Fruit fly (Drosophila melanogaster) whole organism, embryonic: ENCODE measurements around the gene ovm.

Experiments
- Ada2b ChIP-seq: fragments of 200-800 bp; sonication (Bioruptor generic); IDR thresholded peaks from 2 replicates; pipeline ENCODE4 v1.3.6; 2022; ENCODE audit warnings: missing biosample characterization, missing genetic modification characterization
- Atf3 ChIP-seq: fragments of 200-800 bp; sonication (Bioruptor generic); optimal IDR thresholded peaks from 3 replicates; lab custom pipeline; 2016; ENCODE audit warnings: missing biosample characterization, missing genetic modification characterization
- B-H1 ChIP-seq: fragments of 200-800 bp; sonication (Bioruptor generic); IDR thresholded peaks from 3 replicates; pipeline ENCODE4 v1.3.6; 2022; ENCODE audit warnings: missing biosample characterization, missing genetic modification characterization
- Bteb2 ChIP-seq: fragments of 200-800 bp; sonication (Bioruptor generic); optimal IDR thresholded peaks from 2 replicates; lab custom pipeline; 2016; ENCODE audit warnings: missing biosample characterization, missing genetic modification characterization
- CG10147 ChIP-seq: fragments of 200-800 bp; sonication (Bioruptor generic); optimal IDR thresholded peaks from 2 replicates; lab custom pipeline; 2019; ENCODE audit warnings: missing biosample characterization, mild to moderate bottlenecking, missing genetic modification characterization, moderate library complexity
- CG10366 ChIP-seq: fragments of 200-800 bp; sonication (Bioruptor generic); IDR thresholded peaks from 2 replicates; pipeline ENCODE4 v1.3.6; 2022; ENCODE audit warnings: missing biosample characterization, missing genetic modification characterization
- CG11723 ChIP-seq: fragments of 200-800 bp; sonication (Bioruptor generic); optimal IDR thresholded peaks from 2 replicates; lab custom pipeline; 2017; ENCODE audit warnings: missing biosample characterization, mild to moderate bottlenecking, missing genetic modification characterization
- CG12071 ChIP-seq: fragments of 200-800 bp; sonication (Bioruptor generic); optimal IDR thresholded peaks from 3 replicates; lab custom pipeline; 2018; ENCODE audit warnings: missing biosample characterization, mild to moderate bottlenecking, missing genetic modification characterization
- CG12155 ChIP-seq: fragments of 200-800 bp; sonication (Bioruptor generic); optimal IDR thresholded peaks from 3 replicates; lab custom pipeline; 2016; ENCODE audit warnings: missing biosample characterization, missing genetic modification characterization
- CG13894 ChIP-seq: fragments of 200-800 bp; sonication (Bioruptor generic); optimal IDR thresholded peaks from 3 replicates; lab custom pipeline; 2018; ENCODE audit warnings: missing biosample characterization, mild to moderate bottlenecking, missing genetic modification characterization, moderate library complexity
- CG15514 ChIP-seq: fragments of 200-800 bp; sonication (Bioruptor generic); optimal IDR thresholded peaks from 3 replicates; lab custom pipeline; 2017; ENCODE audit warnings: missing biosample characterization, missing genetic modification characterization, mild to moderate bottlenecking, moderate library complexity, missing genetic modification reagents
- CG1792 ChIP-seq: fragments of 200-800 bp; sonication (Bioruptor generic); optimal IDR thresholded peaks from 2 replicates; lab custom pipeline; 2016; ENCODE audit warnings: missing biosample characterization, missing genetic modification characterization
- CG18619 ChIP-seq: fragments of 200-800 bp; sonication (Bioruptor generic); optimal IDR thresholded peaks from 3 replicates; lab custom pipeline; 2017; ENCODE audit warnings: missing biosample characterization, mild to moderate bottlenecking, missing genetic modification characterization
- CG30020 ChIP-seq: fragments of 200-800 bp; optimal IDR thresholded peaks from 2 replicates; lab custom pipeline; 2019; ENCODE audit warnings: missing biosample characterization, mild to moderate bottlenecking, missing genetic modification characterization, moderate library complexity
- CG30403 ChIP-seq: fragments of 200-800 bp; sonication (Bioruptor generic); optimal IDR thresholded peaks from 3 replicates; lab custom pipeline; 2016; ENCODE audit warnings: missing biosample characterization, missing genetic modification characterization
- CG3847 ChIP-seq: fragments of 200-800 bp; sonication (Bioruptor generic); IDR thresholded peaks from 2 replicates; pipeline ENCODE4 v1.3.6; 2022; ENCODE audit warnings: missing biosample characterization, missing genetic modification characterization
- CG3995 ChIP-seq: fragments of 200-800 bp; sonication (Bioruptor generic); optimal IDR thresholded peaks from 3 replicates; lab custom pipeline; 2016; ENCODE audit warnings: missing biosample characterization, missing genetic modification characterization
- CG4360 ChIP-seq: fragments of 200-800 bp; sonication (Bioruptor generic); IDR thresholded peaks from 2 replicates; pipeline ENCODE4 v1.3.6; 2022; ENCODE audit warnings: missing biosample characterization, missing genetic modification characterization
- CG6654 ChIP-seq: fragments of 200-800 bp; sonication (Bioruptor generic); optimal IDR thresholded peaks from 2 replicates; lab custom pipeline; 2017; ENCODE audit warnings: missing biosample characterization, mild to moderate bottlenecking, missing genetic modification characterization
- CG6765 ChIP-seq: fragments of 200-800 bp; sonication (Bioruptor generic); optimal IDR thresholded peaks from 3 replicates; lab custom pipeline; 2017; ENCODE audit warnings: missing biosample characterization, mild to moderate bottlenecking, missing genetic modification characterization
- CG8359 ChIP-seq: fragments of 200-800 bp; sonication (Bioruptor generic); optimal IDR thresholded peaks from 2 replicates; lab custom pipeline; 2017; ENCODE audit warnings: missing biosample characterization, mild to moderate bottlenecking, missing genetic modification characterization, borderline replicate concordance
- CG9215 ChIP-seq: fragments of 200-800 bp; sonication (Bioruptor generic); IDR thresholded peaks from 2 replicates; pipeline ENCODE4 v1.3.6; 2022; ENCODE audit warnings: missing biosample characterization, missing genetic modification characterization
- CHES-1-like ChIP-seq: fragments of 200-800 bp; sonication (Bioruptor generic); optimal IDR thresholded peaks from 2 replicates; lab custom pipeline; 2016; ENCODE audit warnings: missing biosample characterization, missing genetic modification characterization
- Deaf1 ChIP-seq: fragments of 200-800 bp; optimal IDR thresholded peaks from 3 replicates; lab custom pipeline; 2019; ENCODE audit warnings: missing biosample characterization, mild to moderate bottlenecking, missing genetic modification characterization, moderate library complexity
- Dp ChIP-seq: fragments of 200-800 bp; sonication (Bioruptor generic); optimal IDR thresholded peaks from 2 replicates; lab custom pipeline; 2018; ENCODE audit warnings: missing biosample characterization, mild to moderate bottlenecking, missing genetic modification characterization, moderate library complexity
- Ets65A ChIP-seq: fragments of 200-800 bp; sonication (Bioruptor generic); peaks from one replicate; lab custom pipeline; 2016; ENCODE audit warnings: missing biosample characterization, missing genetic modification characterization
- Fer1 ChIP-seq: fragments of 200-800 bp; sonication (Bioruptor generic); optimal IDR thresholded peaks from 2 replicates; lab custom pipeline; 2017; ENCODE audit warnings: missing biosample characterization, mild to moderate bottlenecking, missing genetic modification characterization
- GATAe ChIP-seq: fragments of 200-800 bp; sonication (Bioruptor generic); conservative IDR thresholded peaks from 2 replicates; pipeline ENCODE4 v1.3.6; 2022; ENCODE audit warnings: missing biosample characterization, missing genetic modification characterization
- Nf-YB ChIP-seq: fragments of 200-800 bp; sonication (Bioruptor generic); optimal IDR thresholded peaks from 3 replicates; lab custom pipeline; 2019; ENCODE audit warnings: missing biosample characterization, mild to moderate bottlenecking, missing genetic modification characterization, moderate library complexity
- Oaz ChIP-seq: fragments of 200-800 bp; sonication (Bioruptor generic); IDR thresholded peaks from 2 replicates; pipeline ENCODE4 v1.3.6; 2022; ENCODE audit warnings: missing biosample characterization, missing genetic modification characterization
- Sin3A ChIP-seq: fragments of >200 bp; optimal IDR thresholded peaks from 2 replicates; lab custom pipeline; 2018
- cwo ChIP-seq: fragments of 200-800 bp; sonication (Bioruptor generic); optimal IDR thresholded peaks from 3 replicates; lab custom pipeline; 2017; ENCODE audit warnings: missing biosample characterization, missing genetic modification characterization, mild to moderate bottlenecking, moderate library complexity, missing genetic modification reagents
- dati ChIP-seq: fragments of 200-800 bp; sonication (Bioruptor generic); IDR thresholded peaks from 2 replicates; pipeline ENCODE4 v1.3.6; 2022; ENCODE audit warnings: missing biosample characterization, missing genetic modification characterization
- ewg ChIP-seq: fragments of 200-800 bp; sonication (Bioruptor generic); optimal IDR thresholded peaks from 3 replicates; lab custom pipeline; 2017; ENCODE audit warnings: mild to moderate bottlenecking, missing biosample characterization, missing genetic modification reagents, missing genetic modification characterization
- insv ChIP-seq, 2 experiments: fragments of 200-800 bp; sonication (Bioruptor generic); optimal IDR thresholded peaks; 3 replicates each; lab custom pipeline; 2016 to 2018; ENCODE audit warnings: missing biosample characterization in 2 of 2, missing genetic modification characterization in 2 of 2
- jigr1 ChIP-seq: fragments of 200-800 bp; sonication (Bioruptor generic); IDR thresholded peaks from 3 replicates; pipeline ENCODE4 v1.3.6; 2022; ENCODE audit warnings: missing biosample characterization, missing genetic modification characterization
- klu ChIP-seq: fragments of 200-800 bp; sonication (Bioruptor generic); IDR thresholded peaks from 2 replicates; pipeline ENCODE4 v1.3.6; 2022; ENCODE audit warnings: missing biosample characterization, missing genetic modification characterization
- kni ChIP-seq: fragments of 200-800 bp; sonication (Bioruptor generic); optimal IDR thresholded peaks from 3 replicates; lab custom pipeline; 2017; ENCODE audit warnings: mild to moderate bottlenecking, missing biosample characterization, missing genetic modification reagents, missing genetic modification characterization
- lbe ChIP-seq: fragments of 200-800 bp; sonication (Bioruptor generic); optimal IDR thresholded peaks from 2 replicates; lab custom pipeline; 2016; ENCODE audit warnings: missing biosample characterization, mild to moderate bottlenecking, missing genetic modification characterization
- lilli ChIP-seq: fragments of 200-800 bp; sonication (Bioruptor generic); optimal IDR thresholded peaks from 3 replicates; lab custom pipeline; 2016; ENCODE audit warnings: missing biosample characterization, missing genetic modification characterization
- lola ChIP-seq, 3 experiments: fragments of >200 bp in 2 of 3; fragments of 200-800 bp in 1 of 3; sonication (Bioruptor generic) in 1 of 3; optimal IDR thresholded peaks; 2 replicates each; lab custom pipeline; 2017 to 2019; ENCODE audit warnings: missing biosample characterization in 3 of 3, missing genetic modification characterization in 3 of 3, mild to moderate bottlenecking in 1 of 3, moderate library complexity in 1 of 3
- prd ChIP-seq, 3 experiments: fragments of >200 bp in 2 of 3; fragments of 200-800 bp in 1 of 3; sonication (Bioruptor generic) in 1 of 3; optimal IDR thresholded peaks in 2 of 3; IDR thresholded peaks in 1 of 3; 2 replicates in 2 of 3; 3 replicates in 1 of 3; pipeline versions ENCODE4 v1.3.6 to Lab custom; 2017 to 2022; ENCODE audit warnings: missing biosample characterization in 1 of 3, missing genetic modification characterization in 1 of 3
- pum ChIP-seq: fragments of 200-800 bp; sonication (Bioruptor generic); optimal IDR thresholded peaks from 2 replicates; lab custom pipeline; 2016; ENCODE audit warnings: missing biosample characterization, missing genetic modification characterization
- pzg ChIP-seq: fragments of 200-800 bp; sonication (Bioruptor generic); optimal IDR thresholded peaks from 3 replicates; lab custom pipeline; 2018; ENCODE audit warnings: missing biosample characterization, mild to moderate bottlenecking, missing genetic modification characterization, moderate library complexity
- scrt ChIP-seq: fragments of 200-800 bp; sonication (Bioruptor generic); optimal IDR thresholded peaks from 2 replicates; lab custom pipeline; 2018; ENCODE audit warnings: missing biosample characterization, mild to moderate bottlenecking, missing genetic modification characterization, moderate library complexity
- wek ChIP-seq: fragments of 200-800 bp; sonication (Bioruptor generic); optimal IDR thresholded peaks from 3 replicates; lab custom pipeline; 2018; ENCODE audit warnings: missing biosample characterization, mild to moderate bottlenecking, missing genetic modification characterization, moderate library complexity

Gene ovm

DNA sequence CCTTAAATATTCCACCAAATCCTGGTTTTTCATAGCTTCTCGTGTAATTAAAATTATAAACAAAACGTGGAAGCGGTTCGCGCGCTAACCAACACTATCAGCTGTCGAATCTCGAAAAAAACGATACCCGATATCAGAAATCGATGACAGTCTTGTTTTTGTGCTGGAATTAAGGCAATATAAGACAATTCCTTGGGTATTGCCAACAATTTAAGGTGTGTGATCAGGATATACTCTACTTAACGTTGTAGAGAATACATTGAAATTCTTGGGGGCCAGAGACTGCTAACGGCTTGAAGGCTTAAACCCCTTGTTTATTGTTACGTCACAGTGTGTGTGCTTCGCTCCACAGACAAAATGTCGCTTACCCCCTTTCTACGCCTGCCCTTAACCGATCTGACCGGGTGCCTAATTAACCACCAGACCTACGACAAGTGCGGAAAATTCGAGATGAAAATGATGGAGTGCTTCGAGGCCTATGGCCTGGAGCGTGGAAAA lies 14.5 kb upstream of the ovm start, which contains the start of gene Pus10 (continued):
- peak; percentile 13 for TF ChIP-seq ewg (GFP tag; lab: Kevin White, UChicago)
- peak; percentile 38 for TF ChIP-seq Dp (GFP tag; lab: Kevin White, UChicago)
- no peak for TF ChIP-seq CG3847
- peak; percentile 50 for TF ChIP-seq pzg (GFP tag; lab: Kevin White, UChicago)
- TF ChIP-seq CG12155 (GFP tag; lab: Kevin White, UChicago): peak; percentile 8
- TF ChIP-seq Oaz (GFP tag; lab: Robert Waterston, UW): no peak
- TF ChIP-seq CHES-1-like: peak; percentile 38
- peak; percentile 18 for TF ChIP-seq lilli (GFP tag; lab: Kevin White, UChicago)

DNA sequence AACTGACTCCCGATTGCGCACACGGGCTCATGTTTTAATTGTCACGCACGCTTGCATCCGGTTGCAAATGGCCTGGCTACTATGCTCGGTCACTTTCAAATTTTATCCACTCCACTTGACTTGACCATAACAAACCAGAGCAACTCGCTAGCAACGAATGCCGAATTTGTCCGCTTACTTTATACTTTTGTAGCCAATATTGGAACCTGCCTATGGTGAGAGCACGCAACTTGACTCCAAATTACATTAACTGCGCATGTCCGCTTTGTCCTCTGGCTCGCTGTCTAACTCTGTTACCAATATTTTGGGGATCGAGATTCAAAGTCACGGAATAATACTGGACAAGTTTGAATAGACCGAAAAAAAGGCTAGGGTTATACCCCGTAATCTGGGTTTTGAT lies 12.3 kb upstream of the ovm start, which contains the start of gene CG42399:
CG42399 (minus strand) TSS at position 159 of the 400 bp plus-strand sequence.
- TF ChIP-seq CG3995 (GFP tag; lab: Kevin White, UChicago) (peak; percentile 36), CG18619 (no peak), CG13894 (peak; percentile 23), Fer1 (no peak), kni (GFP tag; lab: Kevin White, UChicago) (peak; percentile 25), ewg (GFP tag; lab: Kevin White, UChicago) (peak; percentile 86), CG15514 (GFP tag; lab: Kevin White, UChicago) (peak; percentile 58), jigr1 (no peak), CG30403 (GFP tag; lab: Kevin White, UChicago) (no peak)

DNA sequence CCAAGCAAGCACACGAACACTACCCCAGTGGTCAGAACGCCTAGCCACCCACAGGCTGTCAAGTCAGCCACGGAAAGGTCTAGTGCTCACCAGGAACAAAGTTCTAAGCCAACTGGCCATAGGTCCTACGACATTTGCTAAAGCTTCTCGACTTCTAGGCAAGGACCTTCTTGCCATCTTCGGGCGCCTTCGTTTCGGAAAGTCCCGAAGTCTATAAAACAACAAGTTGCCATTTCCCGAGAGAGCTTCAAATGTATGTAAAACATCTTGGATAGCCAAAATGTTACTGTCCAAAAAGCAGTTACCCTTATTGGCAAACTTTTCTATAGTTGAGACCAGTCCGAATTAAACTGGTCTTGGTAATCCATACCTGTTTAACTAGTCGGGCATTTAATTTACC lies 5.7 kb upstream of the ovm start:
- peak; percentile 91 for TF ChIP-seq CG13894
- peak; percentile 41 for TF ChIP-seq scrt (GFP tag; lab: Kevin White, UChicago)
- peak; percentile 74 for TF ChIP-seq Deaf1 (tag; lab: Kevin White, UChicago)
- TF ChIP-seq prd (optimal IDR thresholded peaks at IDR 0.05; lab: Kevin White, UChicago): no peak
- no peak for TF ChIP-seq prd (GFP tag; IDR thresholded peaks at IDR 0.05; lab: Robert Waterston, UW)
- no peak for TF ChIP-seq CG4360
- TF ChIP-seq, all 482 proteins: peak for 3

DNA sequence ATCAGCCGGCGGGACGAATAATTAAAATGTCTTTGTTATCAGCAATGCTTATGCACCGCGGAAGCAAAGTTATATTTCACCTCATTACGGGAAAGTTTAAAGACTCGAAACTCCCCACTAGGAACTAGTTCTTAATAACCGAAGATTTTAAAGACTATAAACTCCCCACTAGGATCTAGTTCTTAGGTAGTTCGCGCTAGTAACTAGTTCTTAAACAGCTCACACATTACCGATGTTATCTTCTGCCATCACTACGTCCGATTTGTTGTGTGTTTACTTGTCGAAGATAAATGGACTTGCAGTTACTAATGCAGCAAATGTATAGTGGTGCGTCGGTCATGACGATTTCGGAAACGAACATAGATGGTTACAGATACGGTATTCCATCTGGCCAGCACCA lies 2.3 kb upstream of the ovm start, which contains the start of the genes CG31974 and CG11454:
CG31974 (minus strand) TSS at position 4 of the 400 bp plus-strand sequence.
CG11454 (plus strand) TSS at position 236 of the 400 bp plus-strand sequence.
- TF ChIP-seq Ets65A (GFP tag; lab: Kevin White, UChicago): peak; percentile 37
- no peak for TF ChIP-seq lbe (GFP tag; lab: Kevin White, UChicago)
- TF ChIP-seq Atf3: no peak
- no peak for TF ChIP-seq CG10147
- no peak for TF ChIP-seq CG6654 (GFP tag; lab: Kevin White, UChicago)
- TF ChIP-seq klu (GFP tag; lab: Robert Waterston, UW): no peak
- no peak for TF ChIP-seq B-H1 (GFP tag; lab: Robert Waterston, UW)
- no peak for TF ChIP-seq Ada2b (GFP tag; lab: Robert Waterston, UW)
- TF ChIP-seq Bteb2 (GFP tag; lab: Kevin White, UChicago): no peak
- no peak for TF ChIP-seq CG6765 (GFP tag; lab: Kevin White, UChicago)
- TF ChIP-seq CG1792 (GFP tag; lab: Kevin White, UChicago): no peak
- no peak for TF ChIP-seq Oaz (GFP tag; lab: Robert Waterston, UW)
- TF ChIP-seq Sin3A (lab: Kevin White, UChicago): no peak
- no peak for TF ChIP-seq CG8359
- TF ChIP-seq cwo: no peak
- TF ChIP-seq dati: no peak
- TF ChIP-seq CG12071 (GFP tag; lab: Kevin White, UChicago): no peak
- TF ChIP-seq wek: peak; percentile 3
- peak; percentile 25 for TF ChIP-seq Deaf1 (tag; lab: Kevin White, UChicago)
- peak; percentile 0 for TF ChIP-seq pum (GFP tag; lab: Kevin White, UChicago)
- no peak for TF ChIP-seq lola (GFP tag; optimal IDR thresholded peaks at IDR 0.05; lab: Kevin White, UChicago)
- TF ChIP-seq GATAe (GFP tag; lab: Robert Waterston, UW): no peak
- no peak for TF ChIP-seq insv (GFP tag; optimal IDR thresholded peaks at IDR 0.05; lab: Kevin White, UChicago)
- no peak for TF ChIP-seq CG10366 (GFP tag; lab: Robert Waterston, UW)
- TF ChIP-seq CG11723: no peak
- peak; percentile 5 for TF ChIP-seq CG30020 (tag; lab: Kevin White, UChicago)
- peak; percentile 2 for TF ChIP-seq Nf-YB
- TF ChIP-seq CG9215 (GFP tag; lab: Robert Waterston, UW): no peak
